Fruit fly (Drosophila melanogaster): ENCODE measurements around the gene CG15386.

The CG15386 gene

DNA sequence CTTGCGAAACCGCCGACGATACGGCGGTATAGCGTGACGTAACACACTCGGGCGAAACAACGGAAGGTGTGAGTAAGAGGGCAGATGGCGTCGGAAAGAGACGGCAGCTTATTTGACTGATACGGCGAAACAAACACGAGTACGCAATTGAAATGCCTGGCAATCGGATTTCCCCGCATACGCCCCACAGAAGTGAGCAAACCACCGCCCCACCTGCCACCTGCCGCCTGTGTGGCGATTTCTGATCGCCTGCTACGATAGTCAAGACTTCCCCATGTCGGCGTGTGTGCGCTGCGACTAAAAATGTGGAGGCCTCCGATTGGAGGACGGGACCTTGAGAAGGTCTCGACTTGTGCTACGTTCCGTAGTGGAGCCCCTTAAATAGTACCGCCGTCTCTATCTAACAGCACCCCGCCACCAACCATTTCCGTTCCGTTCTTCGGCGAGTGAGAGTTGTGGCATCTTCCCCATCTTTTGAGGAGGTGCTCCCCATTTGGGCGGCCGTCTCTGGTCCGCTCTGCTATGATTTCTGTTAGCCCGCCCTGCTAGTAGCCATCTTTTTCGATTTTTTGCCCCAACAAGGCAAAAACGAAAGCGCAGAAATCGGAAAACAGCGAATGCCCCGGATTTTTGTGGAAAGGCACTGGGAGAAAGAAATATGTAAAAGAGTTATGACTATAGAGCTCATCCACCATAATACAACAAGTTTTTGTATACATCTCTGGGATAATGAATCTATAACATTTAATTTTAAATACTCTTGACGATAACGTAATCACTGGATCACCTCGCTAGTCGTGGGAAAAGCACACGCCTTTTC is 18.2 kb downstream of the CG15386 start (continued):
- peak; percentile 94 for TF ChIP-seq gem (tag; optimal IDR thresholded peaks at IDR 0.05)
- peak; percentile 89 for TF ChIP-seq Deaf1 (tag; optimal IDR thresholded peaks at IDR 0.05)
- no peak for TF ChIP-seq bbx (GFP tag; IDR thresholded peaks at IDR 0.05; ENCODE audit: partially characterized antibody)
- TF ChIP-seq Atf3 (GFP tag; optimal IDR thresholded peaks at IDR 0.05), result peak; percentile 87
- peak; percentile 90 for TF ChIP-seq PHDP (tag; optimal IDR thresholded peaks at IDR 0.05)
- no peak for TF ChIP-seq Sin3A (optimal IDR thresholded peaks at IDR 0.05)
- TF ChIP-seq C15 (GFP tag; IDR thresholded peaks at IDR 0.05), result no peak
- TF ChIP-seq CG10267 (tag; optimal IDR thresholded peaks at IDR 0.05), result peak; percentile 77
- TF ChIP-seq vfl (GFP tag; optimal IDR thresholded peaks at IDR 0.05), result peak; percentile 72
- no peak for TF ChIP-seq stwl (tag; optimal IDR thresholded peaks at IDR 0.05)
- TF ChIP-seq CG2129 (GFP tag; IDR thresholded peaks at IDR 0.05; ENCODE audit: partially characterized antibody), result no peak
- TF ChIP-seq CG10147 (GFP tag; optimal IDR thresholded peaks at IDR 0.05), result peak; percentile 64
- peak; percentile 87 for TF ChIP-seq pnt (GFP tag; optimal IDR thresholded peaks at IDR 0.05)
- TF ChIP-seq pfk (GFP tag; optimal IDR thresholded peaks at IDR 0.05), result peak; percentile 51
- no peak for TF ChIP-seq Drgx (GFP tag; IDR thresholded peaks at IDR 0.05)
- peak; percentile 59 for TF ChIP-seq disco-r (GFP tag; optimal IDR thresholded peaks at IDR 0.05)
- TF ChIP-seq CG34376 (GFP tag; optimal IDR thresholded peaks at IDR 0.05), result peak; percentile 71
- peak; percentile 70 for TF ChIP-seq cato (GFP tag; optimal IDR thresholded peaks at IDR 0.05; ENCODE audit: borderline replicate concordance)
- TF ChIP-seq CG1832 (GFP tag; optimal IDR thresholded peaks at IDR 0.05), result peak; percentile 83
- TF ChIP-seq CG8765 (GFP tag; IDR thresholded peaks at IDR 0.05), result no peak
- TF ChIP-seq exex (tag; optimal IDR thresholded peaks at IDR 0.05), result peak; percentile 36
- peak; percentile 77 for TF ChIP-seq crc (GFP tag; optimal IDR thresholded peaks at IDR 0.05)
- peak; percentile 47 for TF ChIP-seq nerfin-1 (tag; optimal IDR thresholded peaks at IDR 0.05)
- peak; percentile 82 for TF ChIP-seq CG15269 (tag; optimal IDR thresholded peaks at IDR 0.05)
- TF ChIP-seq amos (GFP tag; IDR thresholded peaks at IDR 0.05; ENCODE audit: partially characterized antibody), result no peak
- TF ChIP-seq ERR (GFP tag; optimal IDR thresholded peaks at IDR 0.05), result peak; percentile 73
- no peak for TF ChIP-seq ap (GFP tag; IDR thresholded peaks at IDR 0.05)
- TF ChIP-seq row (GFP tag; IDR thresholded peaks at IDR 0.05), result no peak
- TF ChIP-seq B-H2 (GFP tag; optimal IDR thresholded peaks at IDR 0.05), result peak; percentile 28
- TF ChIP-seq Optix (GFP tag; IDR thresholded peaks at IDR 0.05), result no peak
- peak; percentile 22 for TF ChIP-seq CG9797 (GFP tag; optimal IDR thresholded peaks at IDR 0.05)
- TF ChIP-seq mirr (GFP tag; optimal IDR thresholded peaks at IDR 0.05), result peak; percentile 84
- no peak for TF ChIP-seq esg (GFP tag; conservative IDR thresholded peaks at IDR 0.05)
- TF ChIP-seq CG15011 (GFP tag; optimal IDR thresholded peaks at IDR 0.05), result peak; percentile 76
- peak; percentile 88 for TF ChIP-seq CG8944 (GFP tag; optimal IDR thresholded peaks at IDR 0.05)
- peak; percentile 36 for TF ChIP-seq CG17186 (GFP tag; optimal IDR thresholded peaks at IDR 0.05)
- peak; percentile 56 for TF ChIP-seq CG8281 (tag; optimal IDR thresholded peaks at IDR 0.05)
- no peak for TF ChIP-seq CG32767 (GFP tag; IDR thresholded peaks at IDR 0.05)
- TF ChIP-seq Dip3 (GFP tag; optimal IDR thresholded peaks at IDR 0.05), result peak; percentile 89
- TF ChIP-seq rib (GFP tag; IDR thresholded peaks at IDR 0.05), result no peak
- peak; percentile 56 for TF ChIP-seq CG31388 (GFP tag; optimal IDR thresholded peaks at IDR 0.05)
- TF ChIP-seq nerfin-2 (GFP tag; IDR thresholded peaks at IDR 0.05; ENCODE audit: partially characterized antibody), result no peak
- peak; percentile 71 for TF ChIP-seq Bdp1 (GFP tag; optimal IDR thresholded peaks at IDR 0.05)
- peak; percentile 90 for TF ChIP-seq Side (GFP tag; optimal IDR thresholded peaks at IDR 0.05)
- peak; percentile 75 for TF ChIP-seq CG1233 (GFP tag; optimal IDR thresholded peaks at IDR 0.05)
- no peak for TF ChIP-seq z (GFP tag; IDR thresholded peaks at IDR 0.05)
- TF ChIP-seq D19A (tag; optimal IDR thresholded peaks at IDR 0.05), result peak; percentile 85
- peak; percentile 82 for TF ChIP-seq repo (GFP tag; optimal IDR thresholded peaks at IDR 0.05)
- peak; percentile 45 for TF ChIP-seq CG8290 (GFP tag; optimal IDR thresholded peaks at IDR 0.05)
- TF ChIP-seq CG8290 (tag; optimal IDR thresholded peaks at IDR 0.05), result peak; percentile 4 to 88

Measured in whole organism, embryonic.